Worm (Caenorhabditis elegans) whole organism, mixed stage, embryonic: ENCODE measurements around the gene col-132.

Experiments used
- M03D4.4 ChIP-seq: sonication (generic microtip); optimal IDR thresholded peaks from 2 replicates; lab custom pipeline; 2017; ENCODE audit warnings: mild to moderate bottlenecking, missing genetic modification characterization, missing compliant biosample characterization
- bed-3 ChIP-seq: fragments of 200-800 bp; sonication (Bioruptor generic); optimal IDR thresholded peaks from 3 replicates; lab custom pipeline; 2018; ENCODE audit warnings: mild to moderate bottlenecking, missing genetic modification characterization, moderate library complexity, missing compliant biosample characterization
- blmp-1 ChIP-seq: fragments of 150-350 bp; optimal IDR thresholded peaks from 2 replicates; lab custom pipeline; 2014; ENCODE audit warnings: missing biosample characterization, missing genetic modification characterization
- ceh-39 ChIP-seq: fragments of 150-350 bp; optimal IDR thresholded peaks from 2 replicates; lab custom pipeline; 2014; ENCODE audit warnings: missing biosample characterization, missing genetic modification characterization
- ceh-83 ChIP-seq: fragments of 200-800 bp; sonication (Bioruptor generic); optimal IDR thresholded peaks from 2 replicates; lab custom pipeline; 2018; ENCODE audit warnings: mild to moderate bottlenecking, missing genetic modification characterization, missing compliant biosample characterization
- ces-1 ChIP-seq: fragments of 150-350 bp; optimal IDR thresholded peaks from 2 replicates; lab custom pipeline; 2014; ENCODE audit warnings: missing biosample characterization, missing genetic modification reagents, missing genetic modification characterization
- cnd-1 ChIP-seq: fragments of 200-800 bp; sonication (Bioruptor generic); optimal IDR thresholded peaks from 2 replicates; lab custom pipeline; 2018; ENCODE audit warnings: mild to moderate bottlenecking, missing genetic modification characterization, missing compliant biosample characterization
- drap-1 ChIP-seq: fragments of 200-800 bp; sonication (Bioruptor generic); optimal IDR thresholded peaks from 3 replicates; lab custom pipeline; 2018; ENCODE audit warnings: mild to moderate bottlenecking, missing genetic modification characterization, missing compliant biosample characterization
- elt-3 ChIP-seq: fragments of 150-350 bp; optimal IDR thresholded peaks from 2 replicates; lab custom pipeline; 2014; ENCODE audit warnings: missing biosample characterization, missing genetic modification characterization
- flh-1 ChIP-seq: fragments of 200-800 bp; sonication (Bioruptor generic); optimal IDR thresholded peaks from 2 replicates; lab custom pipeline; 2018; ENCODE audit warnings: mild to moderate bottlenecking, missing genetic modification characterization, moderate library complexity, missing compliant biosample characterization
- ham-2 ChIP-seq: fragments of 200-800 bp; sonication (Bioruptor generic); optimal IDR thresholded peaks from 2 replicates; lab custom pipeline; 2018; ENCODE audit warnings: mild to moderate bottlenecking, missing genetic modification characterization, missing compliant biosample characterization
- hlh-1 ChIP-seq: fragments of 150-350 bp; optimal IDR thresholded peaks from 2 replicates; lab custom pipeline; 2014; ENCODE audit warnings: missing biosample characterization, missing genetic modification reagents, missing genetic modification characterization
- lin-13 ChIP-seq: fragments of 150-350 bp; optimal IDR thresholded peaks from 2 replicates; lab custom pipeline; 2014; ENCODE audit warnings: missing biosample characterization, missing genetic modification characterization
- lin-32 ChIP-seq: fragments of 200-800 bp; sonication (Bioruptor generic); optimal IDR thresholded peaks from 2 replicates; lab custom pipeline; 2018; ENCODE audit warnings: mild to moderate bottlenecking, missing genetic modification characterization, missing compliant biosample characterization
- lsy-2 ChIP-seq: fragments of 150-350 bp; optimal IDR thresholded peaks from 2 replicates; lab custom pipeline; 2014; ENCODE audit warnings: missing biosample characterization, missing genetic modification characterization
- mab-5 ChIP-seq: fragments of 150-350 bp; optimal IDR thresholded peaks from 2 replicates; lab custom pipeline; 2014; ENCODE audit warnings: missing biosample characterization, missing genetic modification characterization
- mep-1 ChIP-seq: fragments of 150-350 bp; optimal IDR thresholded peaks from 2 replicates; lab custom pipeline; 2017; ENCODE audit warnings: missing biosample characterization, missing genetic modification reagents, missing genetic modification characterization, inconsistent platforms
- mls-2 ChIP-seq: sonication (generic microtip); optimal IDR thresholded peaks from 2 replicates; lab custom pipeline; 2016; ENCODE audit warnings: mild to moderate bottlenecking, missing genetic modification characterization, moderate library complexity, missing compliant biosample characterization
- nhr-12 ChIP-seq: fragments of 150-350 bp; optimal IDR thresholded peaks from 2 replicates; lab custom pipeline; 2014; ENCODE audit warnings: missing biosample characterization, missing genetic modification characterization
- nhr-2 ChIP-seq: fragments of 150-350 bp; optimal IDR thresholded peaks from 2 replicates; lab custom pipeline; 2014; ENCODE audit warnings: missing biosample characterization, missing genetic modification characterization
- nhr-237 ChIP-seq: fragments of 150-350 bp; optimal IDR thresholded peaks from 2 replicates; lab custom pipeline; 2014; ENCODE audit warnings: missing biosample characterization, missing genetic modification characterization
- nhr-28 ChIP-seq: fragments of 150-350 bp; optimal IDR thresholded peaks from 2 replicates; lab custom pipeline; 2014; ENCODE audit warnings: missing biosample characterization, missing genetic modification characterization
- pha-4 ChIP-seq: fragments of 150-350 bp; optimal IDR thresholded peaks from 2 replicates; lab custom pipeline; 2018; ENCODE audit warnings: missing biosample characterization, missing genetic modification reagents, missing genetic modification characterization
- sem-2 ChIP-seq: fragments of 200-800 bp; sonication (Bioruptor generic); optimal IDR thresholded peaks from 2 replicates; lab custom pipeline; 2018; ENCODE audit warnings: mild to moderate bottlenecking, missing genetic modification characterization, missing compliant biosample characterization
- snpc-4 ChIP-seq: fragments of 150-350 bp; optimal IDR thresholded peaks from 2 replicates; lab custom pipeline; 2014; ENCODE audit warnings: missing biosample characterization, missing genetic modification characterization
- tbx-8 ChIP-seq: fragments of 200-800 bp; sonication (Bioruptor generic); optimal IDR thresholded peaks from 2 replicates; lab custom pipeline; 2018; ENCODE audit warnings: mild to moderate bottlenecking, missing genetic modification characterization, moderate library complexity, missing compliant biosample characterization
- unc-120 ChIP-seq: sonication (generic microtip); optimal IDR thresholded peaks from 2 replicates; lab custom pipeline; 2017; ENCODE audit warnings: missing genetic modification characterization, missing compliant biosample characterization; ENCODE audit not compliant: poor library complexity, severe bottlenecking
- unc-39 ChIP-seq: fragments of 150-350 bp; optimal IDR thresholded peaks from 2 replicates; lab custom pipeline; 2014; ENCODE audit warnings: missing biosample characterization, missing genetic modification characterization
- unc-62 ChIP-seq: fragments of 150-350 bp; optimal IDR thresholded peaks from 2 replicates; lab custom pipeline; 2014; ENCODE audit warnings: missing biosample characterization, missing genetic modification reagents, missing genetic modification characterization
- zip-8 ChIP-seq: fragments of 150-350 bp; optimal IDR thresholded peaks from 2 replicates; lab custom pipeline; 2014; ENCODE audit warnings: missing biosample characterization, missing genetic modification characterization
- ztf-11 ChIP-seq: fragments of 150-350 bp; optimal IDR thresholded peaks from 2 replicates; lab custom pipeline; 2014; ENCODE audit warnings: missing biosample characterization, missing genetic modification characterization

col-132 gene

DNA sequence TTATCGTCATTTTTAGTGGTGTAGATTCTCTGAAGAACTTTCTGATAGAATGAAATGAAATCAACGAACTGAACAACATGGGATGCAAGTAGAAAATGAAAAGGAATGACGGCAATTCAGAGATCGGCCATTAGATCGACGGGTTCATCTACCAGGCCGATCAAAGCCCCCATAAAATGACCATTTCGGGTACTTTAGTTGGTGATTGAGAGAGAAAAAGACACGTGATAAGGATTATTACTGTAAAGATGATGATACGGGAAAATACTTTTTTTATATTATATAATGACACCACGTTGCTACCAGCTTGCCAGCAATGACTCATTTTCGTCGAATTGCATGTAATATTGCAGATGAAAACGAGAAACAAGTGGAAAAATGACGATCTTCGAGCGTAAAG, 18.9 kb upstream of the col-132 start, which contains the start of gene best-1:
Gene best-1, minus strand, starts transcription at position 29 of the 400 bp plus-strand sequence.
- TF ChIP-seq flh-1 (GFP tag; lab: Kevin White, UChicago) (no peak), blmp-1 (tag; lab: Kevin White, UChicago) (no peak), drap-1 (no peak), snpc-4 (tag; lab: Kevin White, UChicago) (no peak), mep-1 (tag; lab: Kevin White, UChicago) (no peak), pha-4 (no peak), ham-2 (GFP tag; lab: Kevin White, UChicago) (no peak), lin-32 (GFP tag; lab: Kevin White, UChicago) (no peak), ztf-11 (tag; lab: Kevin White, UChicago) (no peak), lsy-2 (tag; lab: Kevin White, UChicago) (no peak), mls-2 (no peak)

DNA sequence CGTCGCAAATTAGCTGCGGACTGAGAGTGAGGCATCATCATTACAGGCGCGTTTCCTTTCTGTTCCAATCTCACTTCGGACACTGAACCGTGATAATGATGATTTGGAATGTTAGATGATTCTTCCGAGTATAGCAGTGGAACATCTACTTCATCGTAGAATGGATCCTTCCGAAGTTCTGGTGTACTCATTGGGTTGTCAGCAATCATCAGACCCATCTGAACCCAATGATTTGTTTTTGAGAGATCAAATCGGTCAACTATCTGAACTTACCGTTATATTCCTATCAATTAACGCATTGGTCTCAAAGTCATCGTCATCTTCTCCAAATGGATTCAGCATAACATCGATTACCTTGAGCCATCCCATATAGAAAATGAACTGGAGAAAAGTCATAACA, 17.6 kb upstream of the col-132 start:
- no peak for TF ChIP-seq unc-120 (tag; lab: Kevin White, UChicago)
- no peak for TF ChIP-seq unc-39
- TF ChIP-seq mls-2, result no peak
- TF ChIP-seq drap-1, result no peak
- TF ChIP-seq elt-3 (tag; lab: Kevin White, UChicago), result no peak
- TF ChIP-seq nhr-28 (tag; lab: Kevin White, UChicago), result no peak
- TF ChIP-seq hlh-1 (tag; lab: Kevin White, UChicago), result no peak
- TF ChIP-seq unc-62 (GFP tag; lab: Kevin White, UChicago), result no peak
- TF ChIP-seq flh-1 (GFP tag; lab: Kevin White, UChicago), result no peak
- TF ChIP-seq zip-8 (tag; lab: Kevin White, UChicago), result no peak
- no peak for TF ChIP-seq bed-3 (GFP tag; lab: Kevin White, UChicago)
- no peak for TF ChIP-seq tbx-8 (GFP tag; lab: Kevin White, UChicago)
- TF ChIP-seq lin-13 (tag; lab: Kevin White, UChicago), result no peak
- no peak for TF ChIP-seq lin-32 (GFP tag; lab: Kevin White, UChicago)
- TF ChIP-seq sem-2, result no peak
- no peak for TF ChIP-seq ceh-83 (GFP tag; lab: Kevin White, UChicago)

- TF ChIP-seq ceh-39 (tag; lab: Kevin White, UChicago), result no peak
- TF ChIP-seq lin-32 (GFP tag; lab: Kevin White, UChicago), result no peak
- TF ChIP-seq zip-8 (tag; lab: Kevin White, UChicago), result no peak
- no peak for TF ChIP-seq nhr-237
- TF ChIP-seq M03D4.4, result no peak
- no peak for TF ChIP-seq ces-1 (GFP tag; lab: Kevin White, UChicago)
- TF ChIP-seq pha-4, result no peak
- TF ChIP-seq lsy-2 (tag; lab: Kevin White, UChicago), result no peak
- TF ChIP-seq mab-5 (tag; lab: Kevin White, UChicago), result no peak
- TF ChIP-seq cnd-1, result no peak
- TF ChIP-seq, all 35 proteins: peak for 0
These were observed 16.5 kb upstream of the col-132 start, which contains the start of gene B0564.2 for ce11 chrIV:13107359-13107758. TSS of gene B0564.2 (plus strand) at chrIV:13107659.

DNA sequence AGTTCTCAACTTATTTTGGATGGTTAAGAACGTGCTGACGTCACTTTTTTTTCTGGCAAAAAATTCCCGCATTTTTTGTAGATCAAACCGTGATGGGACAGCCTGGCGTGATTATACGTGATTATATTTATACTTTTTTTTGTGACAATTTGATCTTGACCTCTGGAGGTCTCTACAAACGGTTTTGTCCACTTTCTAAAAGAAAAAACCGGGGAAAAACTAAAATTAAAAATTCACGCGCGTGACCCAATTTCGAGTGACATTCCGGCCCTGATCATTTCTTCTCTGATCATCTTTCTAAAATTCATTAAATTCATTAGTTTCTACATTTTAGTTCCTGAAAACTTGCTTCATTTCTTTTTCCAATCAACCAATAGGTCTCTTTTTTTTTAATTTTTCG, 14.0 kb upstream of the col-132 start, which contains the start of gene rde-11:
Gene rde-11, plus strand, starts transcription at position 301 of the 400 bp plus-strand sequence.
- no peak for TF ChIP-seq lin-13 (tag; lab: Kevin White, UChicago)
- no peak for TF ChIP-seq ham-2 (GFP tag; lab: Kevin White, UChicago)
- no peak for TF ChIP-seq ces-1 (GFP tag; lab: Kevin White, UChicago)
- TF ChIP-seq hlh-1 (tag; lab: Kevin White, UChicago), result no peak
- no peak for TF ChIP-seq lin-32 (GFP tag; lab: Kevin White, UChicago)
- TF ChIP-seq lsy-2 (tag; lab: Kevin White, UChicago), result no peak
- no peak for TF ChIP-seq unc-62 (GFP tag; lab: Kevin White, UChicago)
- TF ChIP-seq zip-8 (tag; lab: Kevin White, UChicago), result no peak
- no peak for TF ChIP-seq flh-1 (GFP tag; lab: Kevin White, UChicago)
- no peak for TF ChIP-seq sem-2
- TF ChIP-seq nhr-2 (tag; lab: Kevin White, UChicago), result no peak
- no peak for TF ChIP-seq pha-4
- no peak for TF ChIP-seq snpc-4 (tag; lab: Kevin White, UChicago)
- TF ChIP-seq M03D4.4, result no peak
- no peak for TF ChIP-seq blmp-1 (tag; lab: Kevin White, UChicago)
- TF ChIP-seq nhr-237, result no peak
- no peak for TF ChIP-seq tbx-8 (GFP tag; lab: Kevin White, UChicago)
- no peak for TF ChIP-seq unc-39
- no peak for TF ChIP-seq nhr-12
- TF ChIP-seq, all 35 proteins: peak for 0

- no peak for TF ChIP-seq lin-13 (tag; lab: Kevin White, UChicago)
- TF ChIP-seq ztf-11 (tag; lab: Kevin White, UChicago), result no peak
- TF ChIP-seq ceh-39 (tag; lab: Kevin White, UChicago), result no peak
- TF ChIP-seq mls-2, result no peak
- no peak for TF ChIP-seq lin-32 (GFP tag; lab: Kevin White, UChicago)
- no peak for TF ChIP-seq nhr-28 (tag; lab: Kevin White, UChicago)
- TF ChIP-seq lsy-2 (tag; lab: Kevin White, UChicago), result no peak
- no peak for TF ChIP-seq flh-1 (GFP tag; lab: Kevin White, UChicago)
- TF ChIP-seq, all 35 proteins: peak for 0
These were observed 9.5 kb upstream of the col-132 start, which contains the start of gene fask-1 for ce11 chrIV:13100415-13100814. TSS of gene fask-1 (plus strand) at chrIV:13100715.
